Fruit fly (Drosophila melanogaster): ENCODE data around the gene Coq4.
A peak's percentile ranks its signal among the peaks of the same experiment; 100 is the strongest.

Gene Coq4

DNA sequence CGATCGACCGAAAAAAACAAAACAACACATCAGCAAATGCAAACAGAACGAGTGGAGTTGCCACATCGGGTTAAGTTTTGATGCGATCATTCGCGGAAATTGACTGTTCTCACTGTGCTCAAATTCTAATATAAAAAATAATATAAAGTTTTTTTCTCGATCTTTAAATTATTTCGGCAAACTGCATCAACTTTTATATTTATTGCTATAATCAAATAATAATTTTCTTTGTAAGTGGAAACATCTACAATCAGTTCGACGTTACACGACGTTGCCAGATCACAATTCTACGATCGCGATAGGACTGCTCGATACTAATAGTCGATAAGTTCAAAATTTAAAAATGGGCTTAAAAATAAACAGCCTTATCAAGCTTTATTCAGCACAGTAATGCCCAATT, 4.6 kb downstream of the Coq4 start, which contains the start of gene Gorab (continued):
- TF ChIP-seq CG17328 (GFP tag; IDR thresholded peaks at IDR 0.05) (peak; percentile 96), Ravus (GFP tag; IDR thresholded peaks at IDR 0.05) (peak; percentile 79), vvl (GFP tag; IDR thresholded peaks at IDR 0.05) (peak; percentile 97), mld (GFP tag; IDR thresholded peaks at IDR 0.05; ENCODE audit: partially characterized antibody) (no peak), cg (GFP tag; optimal IDR thresholded peaks at IDR 0.05) (peak; percentile 47), CG8944 (GFP tag; optimal IDR thresholded peaks at IDR 0.05) (peak; percentile 76), Usf (GFP tag; optimal IDR thresholded peaks at IDR 0.05) (peak; percentile 78), CG1602 (GFP tag; optimal IDR thresholded peaks at IDR 0.05) (peak; percentile 93), CG17359 (tag; optimal IDR thresholded peaks at IDR 0.05) (peak; percentile 88), CG12942 (GFP tag; optimal IDR thresholded peaks at IDR 0.05) (peak; percentile 90), CG9797 (GFP tag; optimal IDR thresholded peaks at IDR 0.05) (peak; percentile 16), CG10147 (GFP tag; optimal IDR thresholded peaks at IDR 0.05) (peak; percentile 87), CG12391 (tag; optimal IDR thresholded peaks at IDR 0.05) (peak; percentile 95), row (GFP tag; IDR thresholded peaks at IDR 0.05) (peak; percentile 97), tna (GFP tag; IDR thresholded peaks at IDR 0.05; ENCODE audit: partially characterized antibody) (no peak), cato (GFP tag; optimal IDR thresholded peaks at IDR 0.05; ENCODE audit: borderline replicate concordance) (peak; percentile 83), Hey (tag; optimal IDR thresholded peaks at IDR 0.05) (peak; percentile 6), Camta (GFP tag; optimal IDR thresholded peaks at IDR 0.05) (peak; percentile 75), pzg (GFP tag; optimal IDR thresholded peaks at IDR 0.05) (peak; percentile 54), Gug (GFP tag; IDR thresholded peaks at IDR 0.05) (peak; percentile 92), gsb (GFP tag; IDR thresholded peaks at IDR 0.05) (peak; percentile 78), chif (GFP tag; optimal IDR thresholded peaks at IDR 0.05) (peak; percentile 62 to 79), tup (GFP tag; optimal IDR thresholded peaks at IDR 0.05) (peak; percentile 77), CG9215 (GFP tag; IDR thresholded peaks at IDR 0.05) (peak; percentile 93), sqz (GFP tag; optimal IDR thresholded peaks at IDR 0.05) (peak; percentile 44), so (GFP tag; IDR thresholded peaks at IDR 0.05) (peak; percentile 85; the same call in 2 of the 3 replicates), CG14860 (GFP tag; IDR thresholded peaks at IDR 0.05; ENCODE audit: partially characterized antibody) (peak; percentile 38; the same call in 1 of the 3 replicates), stwl (tag; optimal IDR thresholded peaks at IDR 0.05) (peak; percentile 93), E2f2 (GFP tag; IDR thresholded peaks at IDR 0.05) (peak; percentile 87), gfzf (GFP tag; optimal IDR thresholded peaks at IDR 0.05) (peak; percentile 20), esg (GFP tag; conservative IDR thresholded peaks at IDR 0.05) (peak; percentile 96), CG18599 (GFP tag; optimal IDR thresholded peaks at IDR 0.05) (peak; percentile 80), Hsf (GFP tag; optimal IDR thresholded peaks at IDR 0.05) (peak; percentile 93), Sry-β (GFP tag; optimal IDR thresholded peaks at IDR 0.05) (peak; percentile 11), chm (GFP tag; IDR thresholded peaks at IDR 0.05) (peak; percentile 89), CG9817 (tag; optimal IDR thresholded peaks at IDR 0.05) (peak; percentile 75), CG3163 (GFP tag; optimal IDR thresholded peaks at IDR 0.05) (peak; percentile 24), ken (GFP tag; IDR thresholded peaks at IDR 0.05) (peak; percentile 87), D (optimal IDR thresholded peaks at IDR 0.05) (no peak), D (GFP tag; optimal IDR thresholded peaks at IDR 0.05) (peak; percentile 78), CG1529 (GFP tag; optimal IDR thresholded peaks at IDR 0.05) (peak; percentile 47), CG1792 (GFP tag; optimal IDR thresholded peaks at IDR 0.05) (peak; percentile 21), br (optimal IDR thresholded peaks at IDR 0.05) (no peak), dysf (GFP tag; IDR thresholded peaks at IDR 0.05) (peak; percentile 97), CG3281 (GFP tag; optimal IDR thresholded peaks at IDR 0.05) (peak; percentile 67), Doc3 (GFP tag; IDR thresholded peaks at IDR 0.05; ENCODE audit: partially characterized antibody) (peak; percentile 42; the same call in 1 of the 3 replicates), CG10543 (GFP tag; optimal IDR thresholded peaks at IDR 0.05) (peak; percentile 61), CG16779 (GFP tag; IDR thresholded peaks at IDR 0.05) (peak; percentile 71), CG14667 (GFP tag; IDR thresholded peaks at IDR 0.05) (peak; percentile 95), B-H2 (GFP tag; optimal IDR thresholded peaks at IDR 0.05) (peak; percentile 24), CG11093 (GFP tag; IDR thresholded peaks at IDR 0.05) (peak; percentile 92)
